Fruit fly (Drosophila melanogaster) whole organism, prepupa: ENCODE results near the gene CG34303.

Experiments
- CG11294 ChIP-seq: fragments of 200-800 bp; sonication (Bioruptor generic); IDR thresholded peaks from 2 replicates; pipeline ENCODE4 v1.3.6; 2022; ENCODE audit warnings: missing biosample characterization, missing genetic modification characterization
- CG11902 ChIP-seq: fragments of 200-800 bp; sonication (Bioruptor generic); optimal IDR thresholded peaks from 3 replicates; lab custom pipeline; 2016; ENCODE audit warnings: missing biosample characterization, missing genetic modification characterization
- CG15336 ChIP-seq: fragments of 200-800 bp; sonication (Bioruptor generic); IDR thresholded peaks from 2 replicates; pipeline ENCODE4 v1.3.6; 2022; ENCODE audit warnings: missing biosample characterization, missing genetic modification characterization
- CG16779 ChIP-seq: fragments of 200-800 bp; sonication (Bioruptor generic); optimal IDR thresholded peaks from 3 replicates; lab custom pipeline; 2017; ENCODE audit warnings: missing biosample characterization, mild to moderate bottlenecking, missing genetic modification characterization
- CG34406 ChIP-seq: fragments of 200-800 bp; sonication (Bioruptor generic); optimal IDR thresholded peaks from 3 replicates; lab custom pipeline; 2016; ENCODE audit warnings: missing biosample characterization, missing genetic modification characterization
- CG3919 ChIP-seq: fragments of 200-800 bp; sonication (Bioruptor generic); optimal IDR thresholded peaks from 3 replicates; lab custom pipeline; 2016; ENCODE audit warnings: missing biosample characterization, missing genetic modification characterization
- CG6163 ChIP-seq: fragments of 200-800 bp; sonication (Bioruptor generic); IDR thresholded peaks from 3 replicates; pipeline ENCODE4 v1.3.6; 2022; ENCODE audit warnings: missing biosample characterization, missing genetic modification characterization
- CG6792 ChIP-seq: fragments of 200-800 bp; sonication (Bioruptor generic); optimal IDR thresholded peaks from 3 replicates; lab custom pipeline; 2016; ENCODE audit warnings: missing biosample characterization, missing genetic modification characterization
- CG6854 ChIP-seq: fragments of 200-800 bp; sonication (Bioruptor generic); optimal IDR thresholded peaks from 2 replicates; lab custom pipeline; 2017; ENCODE audit warnings: missing biosample characterization, mild to moderate bottlenecking, missing genetic modification characterization
- CG7368 ChIP-seq: fragments of 200-800 bp; sonication (Bioruptor generic); optimal IDR thresholded peaks from 3 replicates; lab custom pipeline; 2016; ENCODE audit warnings: missing biosample characterization, missing genetic modification characterization
- CG8119 ChIP-seq: fragments of 200-800 bp; sonication (Bioruptor generic); IDR thresholded peaks from 3 replicates; pipeline ENCODE4 v1.3.6; 2022; ENCODE audit warnings: missing biosample characterization, missing genetic modification characterization
- CG8319 ChIP-seq: fragments of 200-800 bp; sonication (Bioruptor generic); optimal IDR thresholded peaks from 3 replicates; lab custom pipeline; 2016; ENCODE audit warnings: missing biosample characterization, missing genetic modification characterization
- CG8632 ChIP-seq: fragments of 200-800 bp; sonication (Bioruptor generic); optimal IDR thresholded peaks from 3 replicates; lab custom pipeline; 2016; ENCODE audit warnings: missing biosample characterization, missing genetic modification characterization
- Eip75B ChIP-seq: fragments of 200-800 bp; sonication (Bioruptor generic); optimal IDR thresholded peaks from 3 replicates; lab custom pipeline; 2016; ENCODE audit warnings: missing biosample characterization, missing genetic modification characterization
- Eip78C ChIP-seq: fragments of 200-800 bp; sonication (Bioruptor generic); peaks from one replicate; lab custom pipeline; 2016; ENCODE audit warnings: missing biosample characterization, missing genetic modification characterization
- Eip93F ChIP-seq: fragments of 200-800 bp; sonication (Bioruptor generic); optimal IDR thresholded peaks from 2 replicates; lab custom pipeline; 2016; ENCODE audit warnings: missing biosample characterization, mild to moderate bottlenecking, missing genetic modification characterization
- Ets21C ChIP-seq: fragments of 200-800 bp; sonication (Bioruptor generic); optimal IDR thresholded peaks from 3 replicates; lab custom pipeline; 2016; ENCODE audit warnings: missing biosample characterization, missing genetic modification characterization
- Gug ChIP-seq: fragments of 200-800 bp; sonication (Bioruptor generic); IDR thresholded peaks from 2 replicates; pipeline ENCODE4 v1.3.6; 2022; ENCODE audit warnings: missing biosample characterization, missing genetic modification characterization
- Hr39 ChIP-seq: fragments of 200-800 bp; sonication (Bioruptor generic); optimal IDR thresholded peaks from 2 replicates; lab custom pipeline; 2016; ENCODE audit warnings: missing biosample characterization, missing genetic modification characterization
- Lpt ChIP-seq: fragments of 200-800 bp; sonication (Bioruptor generic); optimal IDR thresholded peaks from 3 replicates; lab custom pipeline; 2016; ENCODE audit warnings: missing biosample characterization, missing genetic modification characterization
- Met ChIP-seq: fragments of 200-800 bp; sonication (Bioruptor generic); optimal IDR thresholded peaks from 3 replicates; lab custom pipeline; 2016; ENCODE audit warnings: missing biosample characterization, missing genetic modification characterization
- Smox ChIP-seq: fragments of 200-800 bp; sonication (Bioruptor generic); optimal IDR thresholded peaks from 3 replicates; lab custom pipeline; 2016; ENCODE audit warnings: missing biosample characterization, missing genetic modification characterization
- Sox14 ChIP-seq: fragments of 200-800 bp; sonication (Bioruptor generic); optimal IDR thresholded peaks from 3 replicates; lab custom pipeline; 2016; ENCODE audit warnings: missing biosample characterization, missing genetic modification characterization
- Sox15 ChIP-seq: fragments of 200-800 bp; sonication (Bioruptor generic); optimal IDR thresholded peaks from 3 replicates; lab custom pipeline; 2016; ENCODE audit warnings: missing biosample characterization, missing genetic modification characterization
- cyc ChIP-seq: fragments of 200-800 bp; sonication (Bioruptor generic); optimal IDR thresholded peaks from 3 replicates; lab custom pipeline; 2016; ENCODE audit warnings: missing biosample characterization, missing genetic modification characterization
- dsx ChIP-seq: fragments of 200-800 bp; optimal IDR thresholded peaks from 3 replicates; lab custom pipeline; 2019; ENCODE audit warnings: missing biosample characterization, mild to moderate bottlenecking, missing genetic modification characterization, moderate library complexity; ENCODE audit not compliant: poor library complexity, severe bottlenecking
- eg ChIP-seq: fragments of 200-800 bp; sonication (Bioruptor generic); IDR thresholded peaks from 3 replicates; pipeline ENCODE4 v1.3.6; 2022; ENCODE audit warnings: missing biosample characterization, missing genetic modification characterization
- fd59A ChIP-seq: fragments of 200-800 bp; sonication (Bioruptor generic); optimal IDR thresholded peaks from 2 replicates; lab custom pipeline; 2017; ENCODE audit warnings: missing biosample characterization, mild to moderate bottlenecking, missing genetic modification characterization, missing genetic modification reagents
- fd85E ChIP-seq: fragments of 200-800 bp; sonication (Bioruptor generic); optimal IDR thresholded peaks from 3 replicates; lab custom pipeline; 2016; ENCODE audit warnings: missing biosample characterization, missing genetic modification characterization
- fkh ChIP-seq: fragments of 200-800 bp; sonication (Bioruptor generic); optimal IDR thresholded peaks from 3 replicates; lab custom pipeline; 2017; ENCODE audit warnings: missing biosample characterization, mild to moderate bottlenecking, missing genetic modification characterization, moderate library complexity
- net ChIP-seq: fragments of 200-800 bp; sonication (Bioruptor generic); optimal IDR thresholded peaks from 3 replicates; lab custom pipeline; 2016; ENCODE audit warnings: missing biosample characterization, missing genetic modification characterization
- pdm3 ChIP-seq: fragments of 200-800 bp; sonication (Bioruptor generic); optimal IDR thresholded peaks from 3 replicates; lab custom pipeline; 2016; ENCODE audit warnings: missing biosample characterization, missing genetic modification characterization
- salr ChIP-seq, 2 experiments: fragments of 200-800 bp; sonication (Bioruptor generic); optimal IDR thresholded peaks; 3 replicates each; lab custom pipeline; 2016 to 2018; ENCODE audit warnings: missing biosample characterization in 2 of 2, missing genetic modification characterization in 2 of 2, mild to moderate bottlenecking in 1 of 2
- ss ChIP-seq, 2 experiments: fragments of 200-800 bp; sonication (Bioruptor generic); optimal IDR thresholded peaks; 2 replicates in 1 of 2; 3 replicates in 1 of 2; lab custom pipeline; 2017 to 2018; ENCODE audit warnings: mild to moderate bottlenecking in 2 of 2, missing biosample characterization in 2 of 2, missing genetic modification characterization in 2 of 2, moderate library complexity in 1 of 2
- svp ChIP-seq: fragments of 200-800 bp; sonication (Bioruptor generic); peaks from one replicate; lab custom pipeline; 2016; ENCODE audit warnings: missing biosample characterization, missing genetic modification characterization
- topi ChIP-seq: fragments of 200-800 bp; sonication (Bioruptor generic); optimal IDR thresholded peaks from 3 replicates; lab custom pipeline; 2016; ENCODE audit warnings: missing biosample characterization, missing genetic modification characterization
- vri ChIP-seq: fragments of 200-800 bp; sonication (Bioruptor generic); optimal IDR thresholded peaks from 3 replicates; lab custom pipeline; 2016; ENCODE audit warnings: missing biosample characterization, mild to moderate bottlenecking, missing genetic modification characterization

CG34303 gene

dm6 chr3R:10109938-10110337, 41.7 kb downstream of the CG34303 start, which contains the start of gene Fmr1 (continued):
- TF ChIP-seq pdm3 (GFP tag; lab: Kevin White, UChicago) (no peak), CG6854 (no peak), Sox14 (peak; percentile 56), fkh (no peak), cyc (GFP tag; lab: Kevin White, UChicago) (peak; percentile 44), CG15336 (GFP tag; lab: Robert Waterston, UW) (no peak), Lpt (GFP tag; lab: Kevin White, UChicago) (no peak), Gug (GFP tag; lab: Robert Waterston, UW) (no peak), CG11902 (GFP tag; lab: Kevin White, UChicago) (no peak), eg (GFP tag; lab: Robert Waterston, UW) (no peak), Smox (GFP tag; lab: Kevin White, UChicago) (no peak), Sox15 (GFP tag; lab: Kevin White, UChicago) (peak; percentile 21)

- TF ChIP-seq topi (GFP tag; lab: Kevin White, UChicago) = peak; percentile 10
- no peak for TF ChIP-seq CG8319 (GFP tag; lab: Kevin White, UChicago)
- peak; percentile 44; the same call in 1 of the 3 replicates for TF ChIP-seq CG8119 (GFP tag; lab: Robert Waterston, UW)
- no peak for TF ChIP-seq Smox (GFP tag; lab: Kevin White, UChicago)
- TF ChIP-seq vri (GFP tag; lab: Kevin White, UChicago) = no peak
- peak; percentile 35 for TF ChIP-seq fd85E (GFP tag; lab: Kevin White, UChicago)
- TF ChIP-seq CG6792 = no peak
- TF ChIP-seq Ets21C (GFP tag; lab: Kevin White, UChicago) = no peak
- TF ChIP-seq CG11294 (GFP tag; lab: Robert Waterston, UW) = no peak
- no peak for TF ChIP-seq Eip75B
- peak in 1 of 2 experiments; percentile 56 for TF ChIP-seq ss (GFP tag; optimal IDR thresholded peaks at IDR 0.05; lab: Kevin White, UChicago)
- TF ChIP-seq fd59A (GFP tag; lab: Kevin White, UChicago) = no peak
- TF ChIP-seq net (GFP tag; lab: Kevin White, UChicago) = peak; percentile 25
- no peak for TF ChIP-seq Met (GFP tag; lab: Kevin White, UChicago)
- TF ChIP-seq CG16779 (tag; lab: Kevin White, UChicago) = peak; percentile 40
- peak; percentile 21 for TF ChIP-seq dsx (GFP tag; lab: Kevin White, UChicago)
- no peak for TF ChIP-seq CG8632 (GFP tag; lab: Kevin White, UChicago)
- TF ChIP-seq Eip93F (GFP tag; lab: Kevin White, UChicago) = peak; percentile 3
- peak; percentile 40 for TF ChIP-seq fkh
- TF ChIP-seq CG3919 (GFP tag; lab: Kevin White, UChicago) = no peak
- peak; percentile 42 for TF ChIP-seq Sox14
- no peak for TF ChIP-seq CG7368
- TF ChIP-seq Hr39 (GFP tag; lab: Kevin White, UChicago) = no peak
- no peak for TF ChIP-seq Lpt (GFP tag; lab: Kevin White, UChicago)
- TF ChIP-seq salr (GFP tag; optimal IDR thresholded peaks at IDR 0.05; lab: Kevin White, UChicago) = no peak
- TF ChIP-seq CG15336 (GFP tag; lab: Robert Waterston, UW) = no peak; the same call in 1 of the 2 replicates
- no peak for TF ChIP-seq CG11902 (GFP tag; lab: Kevin White, UChicago)
- TF ChIP-seq eg (GFP tag; lab: Robert Waterston, UW) = peak; percentile 4; the same call in 1 of the 3 replicates
- TF ChIP-seq svp (GFP tag; lab: Kevin White, UChicago) = no peak
- no peak for TF ChIP-seq Gug (GFP tag; lab: Robert Waterston, UW)
- peak; percentile 32 for TF ChIP-seq Eip78C
- no peak for TF ChIP-seq CG34406 (GFP tag; lab: Kevin White, UChicago)
Observed at dm6 chr3R:10109212-10109880, 42.3 kb downstream of the CG34303 start.

dm6 chr3R:10108289-10108928, 43.3 kb downstream of the CG34303 start:
- TF ChIP-seq vri (GFP tag; lab: Kevin White, UChicago) = no peak
- peak; percentile 39; the same call in 1 of the 3 replicates for TF ChIP-seq CG6163 (GFP tag; lab: Robert Waterston, UW)
- TF ChIP-seq Eip78C = peak; percentile 34
